Worm (Caenorhabditis elegans): Measurements from ENCODE around the gene dyla-1.

DNA sequence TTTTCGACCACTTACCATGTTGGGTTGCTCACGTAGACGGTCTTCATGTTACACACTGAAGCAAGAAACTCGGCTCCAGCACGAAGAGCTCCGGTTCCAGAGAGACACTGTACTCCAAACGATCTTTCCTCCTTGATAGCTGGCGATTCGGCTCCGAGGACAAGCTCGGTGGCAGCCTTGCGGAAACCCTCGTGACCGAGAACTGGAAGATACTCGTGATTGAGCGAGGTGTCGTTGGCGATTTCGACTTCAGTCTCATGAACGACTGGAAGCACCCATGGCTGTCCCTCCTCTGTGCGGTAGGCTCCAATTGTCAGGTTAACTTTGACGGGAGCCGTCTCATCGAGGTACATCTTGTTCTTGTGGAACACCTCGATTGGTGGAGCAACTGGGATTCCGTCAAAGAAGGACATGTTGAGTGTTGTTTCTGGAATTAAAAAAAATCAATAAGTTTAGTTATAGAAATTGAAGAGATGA lies 48.1 kb upstream of the dyla-1 start, which contains the start of gene got-1.2:
- TF ChIP-seq R02D3.7 (tag; optimal IDR thresholded peaks at IDR 0.05), result no peak
- no peak for TF ChIP-seq lin-13 (GFP tag; optimal IDR thresholded peaks at IDR 0.05)
- TF ChIP-seq unc-39 (tag; optimal IDR thresholded peaks at IDR 0.05), result no peak
- TF ChIP-seq mdl-1 (tag; optimal IDR thresholded peaks at IDR 0.05), result no peak
- TF ChIP-seq ZK546.5 (tag; optimal IDR thresholded peaks at IDR 0.05), result no peak
- TF ChIP-seq unc-55 (GFP tag; optimal IDR thresholded peaks at IDR 0.05), result no peak
- no peak for TF ChIP-seq ama-1 (optimal IDR thresholded peaks at IDR 0.05)
- TF ChIP-seq lsy-2 (tag; optimal IDR thresholded peaks at IDR 0.05), result no peak
- TF ChIP-seq blmp-1 (tag; optimal IDR thresholded peaks at IDR 0.05; ENCODE audit: insufficient read depth), result no peak

Data from whole organism, L2 larva.